Fruit fly (Drosophila melanogaster): Measurements from ENCODE around the gene tgy.
A peak's percentile ranks its signal among the peaks of the same experiment; 100 is the strongest.

tgy gene

dm6 chrX:19127216-19127615 is at the start of gene tgy:
Gene tgy, minus strand, starts transcription at chrX:19127316.
- no peak for TF ChIP-seq noc (tag; optimal IDR thresholded peaks at IDR 0.05)

dm6 chrX:19174850-19175571 is 47.9 kb upstream of the tgy start, which contains the start of gene CG33939:
Gene CG33939, minus strand, starts transcription at chrX:19174900.
- no peak for TF ChIP-seq noc (tag; optimal IDR thresholded peaks at IDR 0.05)

- TF ChIP-seq noc (tag; optimal IDR thresholded peaks at IDR 0.05): peak; percentile 44
Measured at dm6 chrX:19174092-19174491, 47.0 kb upstream of the tgy start.

- no peak for TF ChIP-seq noc (tag; optimal IDR thresholded peaks at IDR 0.05)
Measured at dm6 chrX:19172955-19173354, 45.8 kb upstream of the tgy start.

- no peak for TF ChIP-seq noc (tag; optimal IDR thresholded peaks at IDR 0.05)
Measured at dm6 chrX:19171926-19172325, 44.8 kb upstream of the tgy start.

- TF ChIP-seq noc (tag; optimal IDR thresholded peaks at IDR 0.05): no peak
Measured at dm6 chrX:19170791-19171190, 43.7 kb upstream of the tgy start, which contains the start of gene Inx5. Gene Inx5, minus strand, starts transcription at chrX:19170883.

dm6 chrX:19167586-19168403 is 40.7 kb upstream of the tgy start:
- TF ChIP-seq noc (tag; optimal IDR thresholded peaks at IDR 0.05): no peak

dm6 chrX:19167032-19167568 is 40.0 kb upstream of the tgy start, which contains the start of gene RhoGAP18B:
Gene RhoGAP18B, minus strand, starts transcription at chrX:19167082.
- TF ChIP-seq noc (tag; optimal IDR thresholded peaks at IDR 0.05): no peak

dm6 chrX:19166152-19166935 is 39.2 kb upstream of the tgy start:
- TF ChIP-seq noc (tag; optimal IDR thresholded peaks at IDR 0.05): peak; percentile 52

dm6 chrX:19165144-19166011 is 38.3 kb upstream of the tgy start:
- no peak for TF ChIP-seq noc (tag; optimal IDR thresholded peaks at IDR 0.05)

- TF ChIP-seq noc (tag; optimal IDR thresholded peaks at IDR 0.05): peak; percentile 64
Measured at dm6 chrX:19164726-19165125, 37.6 kb upstream of the tgy start.

- no peak for TF ChIP-seq noc (tag; optimal IDR thresholded peaks at IDR 0.05)
Measured at dm6 chrX:19163446-19163845, 36.3 kb upstream of the tgy start.

dm6 chrX:19162249-19162914 is 35.3 kb upstream of the tgy start:
- no peak for TF ChIP-seq noc (tag; optimal IDR thresholded peaks at IDR 0.05)
